Fruit fly (Drosophila melanogaster) Kc167 (cell line): ENCODE results near the gene CG18641.

Source experiments
- Myc ChIP-seq: fragments of >200 bp; optimal IDR thresholded peaks from 2 replicates; lab custom pipeline; 2017; ENCODE audit warnings: missing external identifiers
- Sin3A ChIP-seq: fragments of >200 bp; optimal IDR thresholded peaks from 2 replicates; lab custom pipeline; 2018; ENCODE audit warnings: missing external identifiers
- h ChIP-seq: fragments of >200 bp; optimal IDR thresholded peaks from 3 replicates; lab custom pipeline; 2018; ENCODE audit warnings: missing external identifiers
- insv ChIP-seq: fragments of >200 bp; optimal IDR thresholded peaks from 3 replicates; lab custom pipeline; 2018; ENCODE audit warnings: missing external identifiers
- psq ChIP-seq: fragments of >200 bp; optimal IDR thresholded peaks from 2 replicates; lab custom pipeline; 2017; ENCODE audit warnings: missing external identifiers
- ttk ChIP-seq: sonication (Bioruptor generic); optimal IDR thresholded peaks from 2 replicates; lab custom pipeline; 2017; ENCODE audit warnings: missing external identifiers

dm6 chr2L:2413093-2413492 lies 2.0 kb downstream of the CG18641 start:
- TF ChIP-seq insv (lab: Kevin White, UChicago) (no peak), psq (lab: Kevin White, UChicago) (no peak), ttk (lab: Kevin White, UChicago) (no peak), Sin3A (lab: Kevin White, UChicago) (no peak), h (lab: Kevin White, UChicago) (no peak), Myc (lab: Kevin White, UChicago) (no peak)
